Fruit fly (Drosophila melanogaster) whole organism: Measurements from ENCODE around the gene Atu.

Source experiments
- CG8478 ChIP-seq: fragments of >200 bp; optimal IDR thresholded peaks from 2 replicates; lab custom pipeline; 2018; ENCODE audit warnings: inconsistent platforms
- Dll ChIP-seq: fragments of >200 bp; optimal IDR thresholded peaks from 2 replicates; lab custom pipeline; 2017
- EcR ChIP-seq, 2 experiments: fragments of >200 bp; optimal IDR thresholded peaks; 2 replicates each; lab custom pipeline; 2017; ENCODE audit warnings: missing biosample characterization in 2 of 2, missing genetic modification characterization in 2 of 2, missing genetic modification reagents in 2 of 2
- pan ChIP-seq: fragments of >200 bp; optimal IDR thresholded peaks from 2 replicates; lab custom pipeline; 2017

DNA sequence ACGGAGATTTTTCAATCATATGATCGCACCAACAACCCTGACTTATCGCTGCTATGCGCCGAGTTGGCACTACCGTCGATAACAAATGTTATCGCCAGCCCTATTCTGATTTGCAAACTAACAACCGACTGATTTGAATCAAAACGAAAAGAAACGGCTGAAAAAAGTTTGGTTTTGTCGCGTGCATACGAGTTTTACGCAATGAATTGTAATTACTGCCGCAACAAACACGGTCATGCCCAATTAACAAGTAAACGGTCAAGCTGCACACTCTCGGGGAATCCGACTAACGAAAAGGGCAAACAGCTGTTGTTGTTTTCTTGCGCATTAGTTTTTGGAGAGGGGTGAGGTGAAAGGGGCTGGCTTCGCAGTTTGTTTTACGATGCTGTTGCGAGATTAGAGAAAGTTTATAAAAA, 48.4 kb upstream of the Atu start, which contains the start of the genes CG14671 and CG12746:
- TF ChIP-seq CG8478 (lab: Kevin White, UChicago) (no peak), EcR (GFP tag; optimal IDR thresholded peaks at IDR 0.05; lab: Kevin White, UChicago) (no peak), Dll (lab: Kevin White, UChicago) (no peak), pan (lab: Kevin White, UChicago) (no peak)
